Worm (Caenorhabditis elegans) whole organism, dauer: ENCODE measurements around the gene F47B10.4.

Source experiments
- unc-62 ChIP-seq: sonication (generic microtip); optimal IDR thresholded peaks from 2 replicates; lab custom pipeline; 2017; ENCODE audit warnings: missing biosample characterization, missing genetic modification reagents, missing genetic modification characterization

F47B10.4 gene

ce11 chrX:10914421-10915277 is 23.6 kb downstream of the F47B10.4 start:
- TF ChIP-seq unc-62 (GFP tag; lab: Kevin White, UChicago), result no peak

ce11 chrX:10916194-10916593 is 25.1 kb downstream of the F47B10.4 start:
- no peak for TF ChIP-seq unc-62 (GFP tag; lab: Kevin White, UChicago)

ce11 chrX:10919613-10920012 is 28.5 kb downstream of the F47B10.4 start, which contains the start of gene nstp-9:
TSS of gene nstp-9 (minus strand) at chrX:10919713.
- TF ChIP-seq unc-62 (GFP tag; lab: Kevin White, UChicago), result no peak

ce11 chrX:10924031-10924430 is 33.0 kb downstream of the F47B10.4 start:
- no peak for TF ChIP-seq unc-62 (GFP tag; lab: Kevin White, UChicago)

- TF ChIP-seq unc-62 (GFP tag; lab: Kevin White, UChicago), result no peak
Observed at ce11 chrX:10927136-10927535, 36.1 kb downstream of the F47B10.4 start.

- no peak for TF ChIP-seq unc-62 (GFP tag; lab: Kevin White, UChicago)
Observed at ce11 chrX:10928948-10929563, 38.0 kb downstream of the F47B10.4 start, which contains the start of gene dgn-1. TSS of gene dgn-1 (minus strand) at chrX:10928998.

ce11 chrX:10932087-10932486 is 41.0 kb downstream of the F47B10.4 start:
- TF ChIP-seq unc-62 (GFP tag; lab: Kevin White, UChicago), result no peak

ce11 chrX:10933308-10934014 is 42.4 kb downstream of the F47B10.4 start:
- no peak for TF ChIP-seq unc-62 (GFP tag; lab: Kevin White, UChicago)

ce11 chrX:10941255-10941654 is 50.2 kb downstream of the F47B10.4 start, which contains the start of gene pho-7:
TSS of gene pho-7 (minus strand) at chrX:10941355.
- no peak for TF ChIP-seq unc-62 (GFP tag; lab: Kevin White, UChicago)
